Worm (Caenorhabditis elegans): ENCODE results near the gene ZK1248.20.
"Not testable (repeated sequence)": the region's sequence is repeated elsewhere in the genome, so short reads cannot be mapped to it uniquely, and the experiment has no call there.

ZK1248.20 gene

ce11 chrII:5806563-5806962, 9.9 kb upstream of the ZK1248.20 start:
- TF ChIP-seq ztf-23 (GFP tag; IDR thresholded peaks at IDR 0.05) = no peak
- TF ChIP-seq flt-1 (GFP tag; IDR thresholded peaks at IDR 0.05) = no peak
- TF ChIP-seq cog-1 (tag; optimal IDR thresholded peaks at IDR 0.05) = no peak
- no peak for TF ChIP-seq klf-2 (GFP tag; conservative IDR thresholded peaks at IDR 0.05)
- TF ChIP-seq tab-1 (GFP tag; IDR thresholded peaks at IDR 0.05) = no peak
- no peak for TF ChIP-seq T22C8.4 (GFP tag; IDR thresholded peaks at IDR 0.05)
- no peak for TF ChIP-seq ref-1 (GFP tag; conservative IDR thresholded peaks at IDR 0.05)
- no peak for TF ChIP-seq med-1 (GFP tag; optimal IDR thresholded peaks at IDR 0.05; ENCODE audit: insufficient read depth)
- no peak for TF ChIP-seq ztf-29 (GFP tag; IDR thresholded peaks at IDR 0.05)

- TF ChIP-seq ztf-29 (GFP tag; IDR thresholded peaks at IDR 0.05) (no peak), ztf-23 (GFP tag; IDR thresholded peaks at IDR 0.05) (no peak), T22C8.4 (GFP tag; IDR thresholded peaks at IDR 0.05) (no peak), med-1 (GFP tag; optimal IDR thresholded peaks at IDR 0.05; ENCODE audit: insufficient read depth) (no peak), flt-1 (GFP tag; IDR thresholded peaks at IDR 0.05) (no peak), tab-1 (GFP tag; IDR thresholded peaks at IDR 0.05) (no peak), ref-1 (GFP tag; conservative IDR thresholded peaks at IDR 0.05) (no peak), cog-1 (tag; optimal IDR thresholded peaks at IDR 0.05) (no peak), klf-2 (GFP tag; conservative IDR thresholded peaks at IDR 0.05) (no peak)
Observed at ce11 chrII:5810230-5810629, 6.2 kb upstream of the ZK1248.20 start, which contains the start of the genes msp-64 and ZK1248.5. TSS of gene msp-64 (minus strand) at chrII:5810330. TSS of gene ZK1248.5 (plus strand) at chrII:5810514.

- TF ChIP-seq ztf-23 (GFP tag; IDR thresholded peaks at IDR 0.05); flt-1 (GFP tag; IDR thresholded peaks at IDR 0.05); cog-1 (tag; optimal IDR thresholded peaks at IDR 0.05): not testable (repeated sequence)
Observed at ce11 chrII:5815382-5815781, 1.1 kb upstream of the ZK1248.20 start, which contains the start of gene wago-5. TSS of gene wago-5 (minus strand) at chrII:5815482.

DNA sequence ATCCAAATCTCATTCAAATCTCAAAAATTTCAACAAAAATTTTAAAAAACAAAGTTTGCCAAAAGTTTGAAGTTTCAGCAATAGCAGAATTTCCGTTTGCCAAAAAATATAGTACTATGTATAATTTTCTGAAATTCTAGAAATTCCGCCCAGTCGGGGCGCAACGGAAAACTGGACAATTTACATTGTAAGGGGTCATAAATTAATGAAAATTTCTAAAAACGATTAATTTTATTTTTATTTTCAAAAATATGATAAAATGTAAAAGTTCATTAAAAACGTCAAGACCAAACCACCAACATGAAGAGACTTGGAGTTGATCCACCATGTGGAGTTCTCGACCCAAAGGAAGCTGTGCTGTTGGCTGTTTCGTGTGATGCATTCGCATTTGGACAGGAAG, 1.9 kb downstream of the ZK1248.20 start, which contains the start of gene ZK1248.4:
ZK1248.4 (plus strand) TSS at position 301 of the 400 bp plus-strand sequence.
- TF ChIP-seq flt-1 (GFP tag; IDR thresholded peaks at IDR 0.05) (no peak), T22C8.4 (GFP tag; IDR thresholded peaks at IDR 0.05) (no peak), med-1 (GFP tag; optimal IDR thresholded peaks at IDR 0.05; ENCODE audit: insufficient read depth) (no peak), ref-1 (GFP tag; conservative IDR thresholded peaks at IDR 0.05) (no peak), ztf-29 (GFP tag; IDR thresholded peaks at IDR 0.05) (no peak), cog-1 (tag; optimal IDR thresholded peaks at IDR 0.05) (no peak), ztf-23 (GFP tag; IDR thresholded peaks at IDR 0.05) (no peak), tab-1 (GFP tag; IDR thresholded peaks at IDR 0.05) (no peak), klf-2 (GFP tag; conservative IDR thresholded peaks at IDR 0.05) (no peak)

DNA sequence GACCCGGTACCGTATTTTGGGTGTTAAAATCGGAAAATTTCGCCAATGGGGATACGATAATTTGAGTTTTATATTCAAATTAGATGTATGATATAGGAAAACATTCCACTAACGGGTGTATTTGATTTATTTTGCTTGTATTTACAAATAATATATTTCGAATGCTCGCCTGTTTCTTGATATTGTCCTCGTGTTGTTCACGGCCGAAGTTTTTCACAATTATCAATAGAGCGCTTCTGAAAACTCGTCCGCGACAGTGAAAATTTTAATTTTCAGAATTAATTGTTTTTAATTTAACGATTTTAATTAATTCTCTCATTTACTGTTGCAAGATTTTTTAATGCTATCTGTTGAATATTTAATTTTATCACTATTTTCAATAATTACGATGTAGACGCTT, 3.2 kb downstream of the ZK1248.20 start:
- TF ChIP-seq T22C8.4 (GFP tag; IDR thresholded peaks at IDR 0.05) = no peak
- TF ChIP-seq flt-1 (GFP tag; IDR thresholded peaks at IDR 0.05) = peak; percentile 52; the same call in 1 of the 2 replicates
- TF ChIP-seq ztf-23 (GFP tag; IDR thresholded peaks at IDR 0.05) = 0 out of 2 replicates have a peak, but pooled peaks have one; percentile 48
- TF ChIP-seq ztf-29 (GFP tag; IDR thresholded peaks at IDR 0.05) = no peak

- TF ChIP-seq med-1 (GFP tag; optimal IDR thresholded peaks at IDR 0.05; ENCODE audit: insufficient read depth) = no peak
- no peak for TF ChIP-seq ztf-29 (GFP tag; IDR thresholded peaks at IDR 0.05)
- no peak for TF ChIP-seq flt-1 (GFP tag; IDR thresholded peaks at IDR 0.05)
- TF ChIP-seq ztf-23 (GFP tag; IDR thresholded peaks at IDR 0.05) = no peak
- TF ChIP-seq cog-1 (tag; optimal IDR thresholded peaks at IDR 0.05) = no peak
- no peak for TF ChIP-seq tab-1 (GFP tag; IDR thresholded peaks at IDR 0.05)
- TF ChIP-seq klf-2 (GFP tag; conservative IDR thresholded peaks at IDR 0.05) = no peak
- TF ChIP-seq ref-1 (GFP tag; conservative IDR thresholded peaks at IDR 0.05) = no peak
- TF ChIP-seq T22C8.4 (GFP tag; IDR thresholded peaks at IDR 0.05) = no peak
Observed at ce11 chrII:5820282-5820762, 3.9 kb downstream of the ZK1248.20 start, which contains the start of gene ehs-1. TSS of gene ehs-1 (plus strand) at chrII:5820712.

DNA sequence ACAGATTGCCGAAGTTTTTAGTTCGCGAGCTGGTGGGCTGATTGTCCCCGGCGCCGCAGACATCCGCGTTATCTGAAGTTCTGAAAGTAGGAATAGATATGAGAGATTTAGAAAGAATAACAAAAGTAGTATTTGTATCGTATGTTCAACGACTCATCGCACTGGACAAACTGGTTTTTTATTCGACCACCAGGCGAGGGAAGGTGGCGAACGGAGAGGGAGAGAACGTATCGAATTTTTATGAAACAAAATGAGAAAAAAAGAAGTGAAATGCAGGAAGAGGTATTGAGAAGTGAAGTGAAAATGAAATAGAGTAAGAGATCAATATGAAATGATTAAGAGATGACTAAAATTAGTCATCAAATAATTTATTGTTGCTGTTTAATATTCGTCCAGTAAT, 10.9 kb downstream of the ZK1248.20 start, which contains the start of gene tbc-2:
tbc-2 (minus strand) TSS at position 80 of the 400 bp plus-strand sequence.
- TF ChIP-seq cog-1 (tag; optimal IDR thresholded peaks at IDR 0.05) = no peak

DNA sequence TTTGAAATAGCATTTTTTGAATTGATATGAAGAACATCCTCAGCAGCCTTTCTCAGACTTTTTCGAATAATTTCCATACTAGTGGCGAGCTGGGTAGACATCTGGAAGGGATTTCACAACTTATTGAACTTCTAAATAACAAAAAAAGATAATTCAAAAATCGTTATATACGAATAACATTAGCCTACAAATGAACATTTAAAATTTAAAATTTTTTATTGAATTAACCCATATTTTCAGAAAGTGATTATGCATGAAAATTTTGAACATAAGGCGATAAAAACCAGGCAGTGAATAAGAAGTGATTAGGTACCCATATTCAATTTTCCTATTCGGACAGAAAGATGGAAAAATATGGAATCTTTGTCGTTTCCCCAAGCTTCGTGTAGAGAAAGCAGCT, 12.0 kb downstream of the ZK1248.20 start, which contains the start of gene ZK1248.11:
ZK1248.11 (minus strand) TSS at position 101 of the 400 bp plus-strand sequence.
- TF ChIP-seq flt-1 (GFP tag; IDR thresholded peaks at IDR 0.05) = no peak
- TF ChIP-seq tab-1 (GFP tag; IDR thresholded peaks at IDR 0.05) = no peak
- TF ChIP-seq med-1 (GFP tag; optimal IDR thresholded peaks at IDR 0.05; ENCODE audit: insufficient read depth) = no peak
- TF ChIP-seq ztf-23 (GFP tag; IDR thresholded peaks at IDR 0.05) = no peak
- TF ChIP-seq cog-1 (tag; optimal IDR thresholded peaks at IDR 0.05) = no peak
- TF ChIP-seq ref-1 (GFP tag; conservative IDR thresholded peaks at IDR 0.05) = no peak
- TF ChIP-seq T22C8.4 (GFP tag; IDR thresholded peaks at IDR 0.05) = no peak
- TF ChIP-seq klf-2 (GFP tag; conservative IDR thresholded peaks at IDR 0.05) = no peak
- no peak for TF ChIP-seq ztf-29 (GFP tag; IDR thresholded peaks at IDR 0.05)

ce11 chrII:5829940-5830424, 13.5 kb downstream of the ZK1248.20 start, which contains the start of gene col-74:
TSS of gene col-74 (plus strand) at chrII:5830374.
- TF ChIP-seq tab-1 (GFP tag; IDR thresholded peaks at IDR 0.05) (no peak), T22C8.4 (GFP tag; IDR thresholded peaks at IDR 0.05) (no peak), ref-1 (GFP tag; conservative IDR thresholded peaks at IDR 0.05) (no peak), flt-1 (GFP tag; IDR thresholded peaks at IDR 0.05) (no peak), klf-2 (GFP tag; conservative IDR thresholded peaks at IDR 0.05) (no peak), ztf-29 (GFP tag; IDR thresholded peaks at IDR 0.05) (no peak), cog-1 (tag; optimal IDR thresholded peaks at IDR 0.05) (no peak), ztf-23 (GFP tag; IDR thresholded peaks at IDR 0.05) (no peak), med-1 (GFP tag; optimal IDR thresholded peaks at IDR 0.05; ENCODE audit: insufficient read depth) (no peak)

DNA sequence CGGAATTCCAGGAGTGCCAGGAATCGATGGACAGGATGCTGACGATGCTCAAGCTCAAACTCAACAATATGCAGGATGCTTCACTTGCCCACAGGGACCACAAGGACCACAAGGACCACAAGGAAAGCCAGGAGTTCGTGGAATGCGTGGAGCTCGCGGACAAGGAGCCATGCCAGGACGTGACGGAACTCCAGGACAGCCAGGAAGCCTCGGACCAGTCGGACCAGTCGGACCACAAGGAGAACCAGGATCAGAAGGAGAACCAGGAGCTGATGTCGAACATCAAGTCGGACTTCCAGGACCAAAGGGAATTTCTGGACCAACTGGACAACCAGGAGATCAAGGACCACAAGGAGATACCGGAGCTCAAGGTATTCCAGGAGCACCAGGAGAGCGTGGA, 14.9 kb downstream of the ZK1248.20 start:
- TF ChIP-seq klf-2 (GFP tag; conservative IDR thresholded peaks at IDR 0.05) (no peak), ztf-23 (GFP tag; IDR thresholded peaks at IDR 0.05) (no peak), tab-1 (GFP tag; IDR thresholded peaks at IDR 0.05) (no peak), flt-1 (GFP tag; IDR thresholded peaks at IDR 0.05) (no peak), med-1 (GFP tag; optimal IDR thresholded peaks at IDR 0.05; ENCODE audit: insufficient read depth) (no peak), ref-1 (GFP tag; conservative IDR thresholded peaks at IDR 0.05) (no peak), T22C8.4 (GFP tag; IDR thresholded peaks at IDR 0.05) (no peak), cog-1 (tag; optimal IDR thresholded peaks at IDR 0.05) (no peak), ztf-29 (GFP tag; IDR thresholded peaks at IDR 0.05) (no peak)
